Fruit fly (Drosophila melanogaster) whole organism, wandering third instar larva: ENCODE measurements around the gene Clp.

Experiments
- Abd-B ChIP-seq: fragments of >200 bp; optimal IDR thresholded peaks from 2 replicates; lab custom pipeline; 2017; ENCODE audit warnings: missing biosample characterization, missing genetic modification characterization
- rgr ChIP-seq: fragments of 200-800 bp; sonication (Bioruptor generic); optimal IDR thresholded peaks from 3 replicates; lab custom pipeline; 2016; ENCODE audit warnings: missing biosample characterization, mild to moderate bottlenecking, missing genetic modification characterization

DNA sequence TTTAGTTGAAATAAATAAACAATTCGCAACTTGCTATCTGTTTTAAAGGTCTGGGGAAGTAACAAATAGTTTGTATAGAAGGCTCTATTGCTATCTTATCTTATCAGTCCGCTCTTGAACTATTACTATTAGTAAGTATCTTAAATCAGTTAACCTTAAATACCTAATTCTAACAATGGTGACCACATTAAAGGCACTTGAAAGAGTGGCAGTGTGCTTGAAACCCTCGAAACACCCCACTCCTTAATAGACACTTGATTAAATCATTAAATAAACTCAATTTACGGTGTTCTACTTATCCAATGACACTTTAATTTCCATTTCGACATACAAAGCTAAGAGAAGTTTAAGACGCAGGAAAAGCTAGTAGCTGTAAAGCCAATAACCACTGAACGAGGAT, 19.0 kb downstream of the Clp start:
- no peak for TF ChIP-seq rgr (GFP tag; lab: Kevin White, UChicago)
- TF ChIP-seq Abd-B, result no peak
